Fruit fly (Drosophila melanogaster) whole organism, embryonic: ENCODE results near the gene Coq7.
A peak's percentile ranks its signal among the peaks of the same experiment; 100 is the strongest.

Experiments
- Blimp-1 ChIP-seq: fragments of 200-800 bp; sonication (Bioruptor generic); optimal IDR thresholded peaks from 3 replicates; lab custom pipeline; 2018; ENCODE audit warnings: missing biosample characterization, missing genetic modification characterization, mild to moderate bottlenecking, moderate library complexity, missing genetic modification reagents
- CG1024 ChIP-seq: fragments of 200-800 bp; sonication (Bioruptor generic); IDR thresholded peaks from 2 replicates; pipeline ENCODE4 v1.3.6; 2022; ENCODE audit warnings: missing biosample characterization, missing genetic modification characterization
- CG10431 ChIP-seq: fragments of 200-800 bp; sonication (Bioruptor generic); optimal IDR thresholded peaks from 3 replicates; lab custom pipeline; 2018; ENCODE audit warnings: missing biosample characterization, mild to moderate bottlenecking, missing genetic modification characterization
- CG10543 ChIP-seq: fragments of 200-800 bp; sonication (Bioruptor generic); optimal IDR thresholded peaks from 3 replicates; lab custom pipeline; 2017; ENCODE audit warnings: missing biosample characterization, mild to moderate bottlenecking, missing genetic modification characterization, moderate library complexity
- CG11085 ChIP-seq: fragments of 200-800 bp; sonication (Bioruptor generic); IDR thresholded peaks from 2 replicates; pipeline ENCODE4 v1.3.6; 2022; ENCODE audit warnings: missing biosample characterization, missing genetic modification characterization
- CG11093 ChIP-seq: fragments of 200-800 bp; sonication (Bioruptor generic); IDR thresholded peaks from 3 replicates; pipeline ENCODE4 v1.3.6; 2022; ENCODE audit warnings: missing biosample characterization, missing genetic modification characterization
- CG11723 ChIP-seq: fragments of 200-800 bp; sonication (Bioruptor generic); optimal IDR thresholded peaks from 2 replicates; lab custom pipeline; 2017; ENCODE audit warnings: missing biosample characterization, mild to moderate bottlenecking, missing genetic modification characterization
- CG14050 ChIP-seq: fragments of 200-800 bp; sonication (Bioruptor generic); IDR thresholded peaks from 3 replicates; pipeline ENCODE4 v1.3.6; 2022; ENCODE audit warnings: missing biosample characterization, missing genetic modification characterization
- CG15696 ChIP-seq: fragments of 200-800 bp; sonication (Bioruptor generic); optimal IDR thresholded peaks from 2 replicates; lab custom pipeline; 2019; ENCODE audit warnings: missing biosample characterization, mild to moderate bottlenecking, missing genetic modification characterization, moderate library complexity
- CG17359 ChIP-seq: fragments of 200-800 bp; sonication (Bioruptor generic); optimal IDR thresholded peaks from 3 replicates; lab custom pipeline; 2018; ENCODE audit warnings: missing biosample characterization, mild to moderate bottlenecking, missing genetic modification characterization, moderate library complexity
- CG1792 ChIP-seq: fragments of 200-800 bp; sonication (Bioruptor generic); optimal IDR thresholded peaks from 2 replicates; lab custom pipeline; 2016; ENCODE audit warnings: missing biosample characterization, missing genetic modification characterization
- CG2120 ChIP-seq: fragments of 200-800 bp; sonication (Bioruptor generic); optimal IDR thresholded peaks from 3 replicates; lab custom pipeline; 2016; ENCODE audit warnings: missing biosample characterization, missing genetic modification characterization
- CG2712 ChIP-seq: fragments of 200-800 bp; optimal IDR thresholded peaks from 3 replicates; lab custom pipeline; 2019; ENCODE audit warnings: missing biosample characterization, mild to moderate bottlenecking, missing genetic modification characterization, moderate library complexity
- CG31365 ChIP-seq: fragments of 200-800 bp; sonication (Bioruptor generic); optimal IDR thresholded peaks from 2 replicates; lab custom pipeline; 2018; ENCODE audit warnings: missing biosample characterization, mild to moderate bottlenecking, missing genetic modification characterization
- CG3281 ChIP-seq: fragments of 200-800 bp; sonication (Bioruptor generic); optimal IDR thresholded peaks from 3 replicates; lab custom pipeline; 2017; ENCODE audit warnings: missing biosample characterization, mild to moderate bottlenecking, missing genetic modification characterization
- CG34224 ChIP-seq: fragments of 200-800 bp; sonication (Bioruptor generic); IDR thresholded peaks from 3 replicates; pipeline ENCODE4 v1.3.6; 2022; ENCODE audit warnings: missing biosample characterization, missing genetic modification characterization; ENCODE audit not compliant: partially characterized antibody
- CG43689 ChIP-seq: fragments of 200-800 bp; sonication (Bioruptor generic); IDR thresholded peaks from 2 replicates; pipeline ENCODE4 v1.3.6; 2022; ENCODE audit warnings: missing biosample characterization, missing genetic modification characterization
- CG4424 ChIP-seq: fragments of 200-800 bp; sonication (Bioruptor generic); optimal IDR thresholded peaks from 3 replicates; lab custom pipeline; 2016; ENCODE audit warnings: missing biosample characterization, missing genetic modification characterization
- CG4820 ChIP-seq: fragments of 200-800 bp; sonication (Bioruptor generic); optimal IDR thresholded peaks from 3 replicates; lab custom pipeline; 2016; ENCODE audit warnings: missing biosample characterization, missing genetic modification characterization
- CG5245 ChIP-seq: fragments of 200-800 bp; sonication (Bioruptor generic); optimal IDR thresholded peaks from 3 replicates; lab custom pipeline; 2016; ENCODE audit warnings: missing biosample characterization, missing genetic modification characterization
- CG6175 ChIP-seq: fragments of 200-800 bp; sonication (Bioruptor generic); IDR thresholded peaks from 3 replicates; pipeline ENCODE4 v1.3.6; 2022; ENCODE audit warnings: missing biosample characterization, missing genetic modification characterization
- CG6689 ChIP-seq: fragments of 200-800 bp; sonication (Bioruptor generic); IDR thresholded peaks from 2 replicates; pipeline ENCODE4 v1.3.6; 2022; ENCODE audit warnings: missing biosample characterization, missing genetic modification characterization
- CG7839 ChIP-seq: fragments of 200-800 bp; sonication (Bioruptor generic); optimal IDR thresholded peaks from 3 replicates; lab custom pipeline; 2018; ENCODE audit warnings: missing biosample characterization, mild to moderate bottlenecking, missing genetic modification characterization, moderate library complexity
- CG8478 ChIP-seq: fragments of >200 bp; optimal IDR thresholded peaks from 2 replicates; lab custom pipeline; 2018
- CG8944 ChIP-seq: fragments of 200-800 bp; sonication (Bioruptor generic); optimal IDR thresholded peaks from 3 replicates; lab custom pipeline; 2016; ENCODE audit warnings: missing biosample characterization, missing genetic modification characterization
- CG9215 ChIP-seq: fragments of 200-800 bp; sonication (Bioruptor generic); IDR thresholded peaks from 2 replicates; pipeline ENCODE4 v1.3.6; 2022; ENCODE audit warnings: missing biosample characterization, missing genetic modification characterization
- Dek ChIP-seq: fragments of 200-800 bp; sonication (Bioruptor generic); optimal IDR thresholded peaks from 3 replicates; lab custom pipeline; 2019; ENCODE audit warnings: missing biosample characterization, mild to moderate bottlenecking, missing genetic modification characterization, moderate library complexity
- Dll ChIP-seq: fragments of 200-800 bp; sonication (Bioruptor generic); IDR thresholded peaks from 4 replicates; pipeline ENCODE4 v1.3.6; 2022; ENCODE audit warnings: missing biosample characterization, missing genetic modification characterization; ENCODE audit not compliant: partially characterized antibody
- Fer3 ChIP-seq: fragments of 200-800 bp; sonication (Bioruptor generic); optimal IDR thresholded peaks from 2 replicates; lab custom pipeline; 2018; ENCODE audit warnings: missing biosample characterization, mild to moderate bottlenecking, missing genetic modification characterization, moderate library complexity
- HmgD ChIP-seq: fragments of 200-800 bp; sonication (Bioruptor generic); optimal IDR thresholded peaks from 3 replicates; lab custom pipeline; 2016; ENCODE audit warnings: missing biosample characterization, missing genetic modification characterization
- Kr ChIP-seq: fragments of 200-800 bp; sonication (Bioruptor generic); optimal IDR thresholded peaks from 2 replicates; lab custom pipeline; 2017; ENCODE audit warnings: missing biosample characterization, mild to moderate bottlenecking, missing genetic modification characterization
- Lpt ChIP-seq: fragments of >200 bp; optimal IDR thresholded peaks from 2 replicates; lab custom pipeline; 2018; ENCODE audit warnings: missing biosample characterization, missing genetic modification characterization
- NC2β ChIP-seq: fragments of 200-800 bp; sonication (Bioruptor generic); optimal IDR thresholded peaks from 2 replicates; lab custom pipeline; 2016; ENCODE audit warnings: missing biosample characterization, missing genetic modification characterization
- Neu2 ChIP-seq: fragments of 200-800 bp; sonication (Bioruptor generic); optimal IDR thresholded peaks from 3 replicates; lab custom pipeline; 2016; ENCODE audit warnings: missing biosample characterization, missing genetic modification characterization, borderline replicate concordance
- Oli ChIP-seq: fragments of 200-800 bp; sonication (Bioruptor generic); optimal IDR thresholded peaks from 2 replicates; lab custom pipeline; 2018; ENCODE audit warnings: missing biosample characterization, mild to moderate bottlenecking, missing genetic modification characterization, moderate library complexity
- Poxn ChIP-seq: fragments of 200-800 bp; sonication (Bioruptor generic); IDR thresholded peaks from 2 replicates; pipeline ENCODE4 v1.3.6; 2022; ENCODE audit warnings: missing biosample characterization, missing genetic modification characterization
- Rfx ChIP-seq: fragments of 200-800 bp; sonication (Bioruptor generic); IDR thresholded peaks from 2 replicates; pipeline ENCODE4 v1.3.6; 2022; ENCODE audit warnings: missing biosample characterization, missing genetic modification characterization
- Rx ChIP-seq: fragments of 200-800 bp; sonication (Bioruptor generic); IDR thresholded peaks from 2 replicates; pipeline ENCODE4 v1.3.6; 2022; ENCODE audit warnings: missing biosample characterization, missing genetic modification characterization
- Sry-δ ChIP-seq: fragments of 200-800 bp; sonication (Bioruptor generic); optimal IDR thresholded peaks from 2 replicates; lab custom pipeline; 2016; ENCODE audit warnings: missing biosample characterization, missing genetic modification characterization
- Trl ChIP-seq, 3 experiments: fragments of >200 bp in 2 of 3; fragments of 200-800 bp in 1 of 3; sonication (Bioruptor generic) in 1 of 3; optimal IDR thresholded peaks; 2 replicates in 1 of 3; 3 replicates in 2 of 3; lab custom pipeline; 2016 to 2017; ENCODE audit warnings: missing biosample characterization in 1 of 3, missing genetic modification characterization in 1 of 3
- abd-A ChIP-seq: fragments of 200-800 bp; sonication (Bioruptor generic); optimal IDR thresholded peaks from 3 replicates; lab custom pipeline; 2019; ENCODE audit warnings: missing biosample characterization, mild to moderate bottlenecking, missing genetic modification characterization, moderate library complexity
- ap ChIP-seq: fragments of 200-800 bp; sonication (Bioruptor generic); IDR thresholded peaks from 2 replicates; pipeline ENCODE4 v1.3.6; 2022; ENCODE audit warnings: missing biosample characterization, missing genetic modification characterization
- dan ChIP-seq: fragments of 200-800 bp; sonication (Bioruptor generic); IDR thresholded peaks from 2 replicates; pipeline ENCODE4 v1.3.6; 2022; ENCODE audit warnings: missing biosample characterization, missing genetic modification characterization
- grau ChIP-seq: fragments of 200-800 bp; optimal IDR thresholded peaks from 3 replicates; lab custom pipeline; 2019; ENCODE audit warnings: missing biosample characterization, mild to moderate bottlenecking, missing genetic modification characterization, moderate library complexity
- ham ChIP-seq: fragments of 200-800 bp; sonication (Bioruptor generic); IDR thresholded peaks from 2 replicates; pipeline ENCODE4 v1.3.6; 2022; ENCODE audit warnings: missing biosample characterization, missing genetic modification characterization
- lola ChIP-seq, 3 experiments: fragments of >200 bp in 2 of 3; fragments of 200-800 bp in 1 of 3; sonication (Bioruptor generic) in 1 of 3; optimal IDR thresholded peaks; 2 replicates each; lab custom pipeline; 2017 to 2019; ENCODE audit warnings: missing biosample characterization in 3 of 3, missing genetic modification characterization in 3 of 3, mild to moderate bottlenecking in 1 of 3, moderate library complexity in 1 of 3
- luna ChIP-seq: fragments of 200-800 bp; sonication (Bioruptor generic); optimal IDR thresholded peaks from 2 replicates; lab custom pipeline; 2016; ENCODE audit warnings: missing biosample characterization, missing genetic modification characterization
- maf-S ChIP-seq: fragments of 200-800 bp; sonication (Bioruptor generic); optimal IDR thresholded peaks from 2 replicates; lab custom pipeline; 2016; ENCODE audit warnings: missing biosample characterization, missing genetic modification characterization
- scrt ChIP-seq: fragments of 200-800 bp; sonication (Bioruptor generic); optimal IDR thresholded peaks from 2 replicates; lab custom pipeline; 2018; ENCODE audit warnings: missing biosample characterization, mild to moderate bottlenecking, missing genetic modification characterization, moderate library complexity
- trem ChIP-seq: fragments of 200-800 bp; optimal IDR thresholded peaks from 3 replicates; lab custom pipeline; 2019; ENCODE audit warnings: missing biosample characterization, mild to moderate bottlenecking, missing genetic modification characterization, moderate library complexity
- unpg ChIP-seq: fragments of 200-800 bp; sonication (Bioruptor generic); optimal IDR thresholded peaks from 3 replicates; lab custom pipeline; 2018; ENCODE audit warnings: missing biosample characterization, mild to moderate bottlenecking, missing genetic modification characterization, moderate library complexity
- zfh2 ChIP-seq: fragments of 200-800 bp; sonication (Bioruptor generic); optimal IDR thresholded peaks from 2 replicates; lab custom pipeline; 2016; ENCODE audit warnings: missing biosample characterization, missing genetic modification characterization

Coq7 gene

dm6 chrX:6820703-6821102 is 49.7 kb downstream of the Coq7 start, which contains the start of the genes Nf-YC and xit (continued):
- TF ChIP-seq Poxn (no peak), CG43689 (GFP tag; lab: Robert Waterston, UW) (no peak), CG1792 (GFP tag; lab: Kevin White, UChicago) (no peak), Rfx (GFP tag; lab: Robert Waterston, UW) (peak; percentile 67), CG9215 (no peak), unpg (GFP tag; lab: Kevin White, UChicago) (no peak), NC2β (GFP tag; lab: Kevin White, UChicago) (peak; percentile 14), grau (tag; lab: Kevin White, UChicago) (no peak), CG1024 (0 out of 2 replicates have a peak, but pooled peaks have one; percentile 9), CG11085 (GFP tag; lab: Robert Waterston, UW) (no peak), ham (no peak), Rx (GFP tag; lab: Robert Waterston, UW) (no peak), scrt (no peak), Lpt (GFP tag; lab: Kevin White, UChicago) (no peak), luna (GFP tag; lab: Kevin White, UChicago) (no peak), maf-S (GFP tag; lab: Kevin White, UChicago) (no peak), CG5245 (GFP tag; lab: Kevin White, UChicago) (no peak), CG11723 (GFP tag; lab: Kevin White, UChicago) (no peak), Dek (tag; lab: Kevin White, UChicago) (no peak), abd-A (tag; lab: Kevin White, UChicago) (no peak), CG11093 (GFP tag; lab: Robert Waterston, UW) (no peak), Neu2 (GFP tag; lab: Kevin White, UChicago) (no peak), CG15696 (tag; lab: Kevin White, UChicago) (no peak), Blimp-1 (no peak), Dll (peak; percentile 32; the same call in 1 of the 4 replicates), trem (peak; percentile 49), CG34224 (GFP tag; lab: Robert Waterston, UW) (peak; percentile 63; the same call in 2 of the 3 replicates), Oli (tag; lab: Kevin White, UChicago) (no peak), Fer3 (tag; lab: Kevin White, UChicago) (no peak), CG31365 (tag; lab: Kevin White, UChicago) (no peak), CG4424 (GFP tag; lab: Kevin White, UChicago) (no peak), dan (GFP tag; lab: Robert Waterston, UW) (no peak), Trl (optimal IDR thresholded peaks at IDR 0.05; lab: Kevin White, UChicago) (no peak), Trl (GFP tag; optimal IDR thresholded peaks at IDR 0.05; lab: Kevin White, UChicago) (no peak), CG17359 (tag; lab: Kevin White, UChicago) (no peak), Kr (GFP tag; lab: Kevin White, UChicago) (no peak), CG14050 (GFP tag; lab: Robert Waterston, UW) (no peak), CG8478 (lab: Kevin White, UChicago) (no peak), lola (GFP tag; optimal IDR thresholded peaks at IDR 0.05; lab: Kevin White, UChicago) (no peak), CG3281 (GFP tag; lab: Kevin White, UChicago) (no peak), CG7839 (tag; lab: Kevin White, UChicago) (no peak), CG10431 (GFP tag; lab: Kevin White, UChicago) (no peak), ap (GFP tag; lab: Robert Waterston, UW) (no peak), CG8944 (GFP tag; lab: Kevin White, UChicago) (no peak), HmgD (GFP tag; lab: Kevin White, UChicago) (peak; percentile 36), zfh2 (peak; percentile 24), Sry-δ (GFP tag; lab: Kevin White, UChicago) (peak; percentile 72), CG6175 (GFP tag; lab: Robert Waterston, UW) (no peak), CG6689 (GFP tag; lab: Robert Waterston, UW) (no peak), CG4820 (GFP tag; lab: Kevin White, UChicago) (no peak), CG2712 (tag; lab: Kevin White, UChicago) (no peak), CG2120 (GFP tag; lab: Kevin White, UChicago) (peak; percentile 54), CG10543 (GFP tag; lab: Kevin White, UChicago) (no peak)
